Fruit fly (Drosophila melanogaster) whole organism, wandering third instar larva: ENCODE results near the gene nub.
A peak's percentile ranks its signal among the peaks of the same experiment; 100 is the strongest.

Experiments
- Abd-B ChIP-seq: fragments of >200 bp; optimal IDR thresholded peaks from 2 replicates; lab custom pipeline; 2017; ENCODE audit warnings: missing biosample characterization, missing genetic modification characterization
- CG32264 ChIP-seq: fragments of 200-800 bp; sonication (Bioruptor generic); optimal IDR thresholded peaks from 2 replicates; lab custom pipeline; 2016; ENCODE audit warnings: missing biosample characterization, missing genetic modification characterization
- CG9705 ChIP-seq: fragments of 200-800 bp; sonication (Bioruptor generic); optimal IDR thresholded peaks from 2 replicates; lab custom pipeline; 2018; ENCODE audit warnings: missing biosample characterization, mild to moderate bottlenecking, missing genetic modification characterization
- CrebA ChIP-seq: fragments of 200-800 bp; sonication (Bioruptor generic); optimal IDR thresholded peaks from 2 replicates; lab custom pipeline; 2016; ENCODE audit warnings: missing biosample characterization, mild to moderate bottlenecking, missing genetic modification characterization, borderline replicate concordance
- Dfd ChIP-seq: fragments of >200 bp; optimal IDR thresholded peaks from 2 replicates; lab custom pipeline; 2017; ENCODE audit warnings: missing biosample characterization, missing genetic modification characterization
- Dif ChIP-seq: fragments of 200-275, 200-300 bp; sonication (Bioruptor generic); optimal IDR thresholded peaks from 2 replicates; lab custom pipeline; 2018; ENCODE audit warnings: missing biosample characterization, missing genetic modification characterization; ENCODE audit not compliant: partially characterized antibody
- GATAd ChIP-seq: sonication (Bioruptor generic); optimal IDR thresholded peaks from 2 replicates; lab custom pipeline; 2016; ENCODE audit warnings: missing biosample characterization, missing genetic modification characterization
- HLH106 ChIP-seq: fragments of 200-800 bp; optimal IDR thresholded peaks from 3 replicates; lab custom pipeline; 2019; ENCODE audit warnings: missing biosample characterization, mild to moderate bottlenecking, missing genetic modification characterization, moderate library complexity
- Hnf4 ChIP-seq: fragments of 200-800 bp; sonication (Bioruptor generic); optimal IDR thresholded peaks from 2 replicates; lab custom pipeline; 2016; ENCODE audit warnings: missing biosample characterization, mild to moderate bottlenecking, missing genetic modification characterization
- Hr78 ChIP-seq: fragments of >200 bp; optimal IDR thresholded peaks from 2 replicates; lab custom pipeline; 2017; ENCODE audit warnings: missing biosample characterization, missing genetic modification characterization
- Hr83 ChIP-seq: fragments of 200-300 bp; sonication (Bioruptor generic); optimal IDR thresholded peaks from 2 replicates; lab custom pipeline; 2016; ENCODE audit warnings: missing biosample characterization, mild to moderate bottlenecking, missing genetic modification characterization, moderate library complexity; ENCODE audit not compliant: poor library complexity, severe bottlenecking
- Jra ChIP-seq: sonication (Bioruptor generic); optimal IDR thresholded peaks from 2 replicates; lab custom pipeline; 2016; ENCODE audit warnings: missing biosample characterization, missing genetic modification characterization
- Mio ChIP-seq: sonication (Bioruptor generic); optimal IDR thresholded peaks from 2 replicates; lab custom pipeline; 2016; ENCODE audit warnings: missing biosample characterization, missing genetic modification characterization
- N ChIP-seq: fragments of >200 bp; optimal IDR thresholded peaks from 2 replicates; lab custom pipeline; 2018; ENCODE audit warnings: missing biosample characterization, missing external identifiers, missing genetic modification characterization
- OdsH ChIP-seq: fragments of 200-800 bp; sonication (Bioruptor generic); optimal IDR thresholded peaks from 2 replicates; lab custom pipeline; 2016; ENCODE audit warnings: missing biosample characterization, mild to moderate bottlenecking, missing genetic modification characterization
- Rel ChIP-seq, 2 experiments: fragments of 200-800 bp; sonication (Bioruptor generic) in 1 of 2; optimal IDR thresholded peaks; 2 replicates in 1 of 2; 3 replicates in 1 of 2; lab custom pipeline; 2016 to 2019; ENCODE audit warnings: mild to moderate bottlenecking in 2 of 2, missing biosample characterization in 2 of 2, missing genetic modification characterization in 2 of 2, moderate library complexity in 1 of 2
- Sp1 ChIP-seq: fragments of 200-800 bp; sonication (Bioruptor generic); optimal IDR thresholded peaks from 3 replicates; lab custom pipeline; 2019; ENCODE audit warnings: missing biosample characterization, mild to moderate bottlenecking, missing genetic modification characterization, moderate library complexity
- Vsx2 ChIP-seq: fragments of 200-300, 225-300 bp; sonication (Bioruptor generic); optimal IDR thresholded peaks from 2 replicates; lab custom pipeline; 2018; ENCODE audit warnings: missing biosample characterization, missing genetic modification characterization; ENCODE audit not compliant: partially characterized antibody
- br ChIP-seq: fragments of 200-800 bp; sonication (Bioruptor generic); optimal IDR thresholded peaks from 2 replicates; lab custom pipeline; 2016; ENCODE audit warnings: missing biosample characterization, missing genetic modification characterization
- brk ChIP-seq: fragments of 200-800 bp; sonication (Bioruptor generic); optimal IDR thresholded peaks from 2 replicates; lab custom pipeline; 2016; ENCODE audit warnings: missing biosample characterization, mild to moderate bottlenecking, missing genetic modification characterization
- dl ChIP-seq, 2 experiments: fragments of 175-275, 200-275 bp in 1 of 2; fragments of 200-275 bp in 1 of 2; sonication (Bioruptor generic); optimal IDR thresholded peaks; lab custom pipeline; 2018; ENCODE audit warnings: mild to moderate bottlenecking in 2 of 2, missing biosample characterization in 2 of 2, missing genetic modification characterization in 2 of 2, moderate library complexity in 2 of 2; ENCODE audit not compliant: partially characterized antibody in 2 of 2, insufficient read depth in 1 of 2
- dmrt93B ChIP-seq: fragments of 200-800 bp; sonication (Bioruptor generic); optimal IDR thresholded peaks from 2 replicates; lab custom pipeline; 2018; ENCODE audit warnings: missing biosample characterization, mild to moderate bottlenecking, missing genetic modification characterization
- dsf ChIP-seq: sonication (Bioruptor generic); optimal IDR thresholded peaks from 2 replicates; lab custom pipeline; 2016; ENCODE audit warnings: missing biosample characterization, missing genetic modification characterization, borderline replicate concordance
- ey ChIP-seq: fragments of 200-800 bp; sonication (Bioruptor generic); optimal IDR thresholded peaks from 2 replicates; lab custom pipeline; 2016; ENCODE audit warnings: missing biosample characterization, missing genetic modification characterization
- foxo ChIP-seq, 2 experiments: fragments of 200-800 bp; sonication (Bioruptor generic); optimal IDR thresholded peaks; 2 replicates in 1 of 2; 3 replicates in 1 of 2; lab custom pipeline; 2016 to 2017; ENCODE audit warnings: missing biosample characterization in 2 of 2, missing genetic modification characterization in 2 of 2
- fru ChIP-seq: fragments of 200-800 bp; sonication (Bioruptor generic); optimal IDR thresholded peaks from 3 replicates; lab custom pipeline; 2016; ENCODE audit warnings: missing biosample characterization, mild to moderate bottlenecking, missing genetic modification characterization
- h ChIP-seq: fragments of 200-800 bp; sonication (Bioruptor generic); optimal IDR thresholded peaks from 3 replicates; lab custom pipeline; 2016; ENCODE audit warnings: missing biosample characterization, mild to moderate bottlenecking, missing genetic modification characterization
- jim ChIP-seq: fragments of 175-275, 200-325 bp; sonication (Bioruptor generic); optimal IDR thresholded peaks from 2 replicates; lab custom pipeline; 2016; ENCODE audit warnings: missing biosample characterization, mild to moderate bottlenecking, missing genetic modification characterization
- pan ChIP-seq: fragments of >200 bp; optimal IDR thresholded peaks from 2 replicates; lab custom pipeline; 2017
- psq ChIP-seq: fragments of 200-800 bp; sonication (Bioruptor generic); optimal IDR thresholded peaks from 3 replicates; lab custom pipeline; 2017; ENCODE audit warnings: missing biosample characterization, mild to moderate bottlenecking, missing genetic modification characterization, moderate library complexity
- rgr ChIP-seq: fragments of 200-800 bp; sonication (Bioruptor generic); optimal IDR thresholded peaks from 3 replicates; lab custom pipeline; 2016; ENCODE audit warnings: missing biosample characterization, mild to moderate bottlenecking, missing genetic modification characterization
- sv ChIP-seq: fragments of 200-800 bp; sonication (Bioruptor generic); optimal IDR thresholded peaks from 3 replicates; lab custom pipeline; 2016; ENCODE audit warnings: missing biosample characterization, missing genetic modification characterization
- tai ChIP-seq: sonication (Bioruptor generic); optimal IDR thresholded peaks from 2 replicates; lab custom pipeline; 2016; ENCODE audit warnings: missing biosample characterization, missing genetic modification characterization
- usp ChIP-seq: fragments of >200 bp; optimal IDR thresholded peaks from 2 replicates; lab custom pipeline; 2017; ENCODE audit warnings: missing biosample characterization, missing genetic modification characterization
- woc ChIP-seq: sonication (Bioruptor generic); optimal IDR thresholded peaks from 2 replicates; lab custom pipeline; 2016; ENCODE audit warnings: missing biosample characterization, mild to moderate bottlenecking, missing genetic modification characterization

Gene nub

dm6 chr2L:12587325-12587724 is at the start of gene nub:
Gene nub (plus strand): TSS chr2L:12587625.
- no peak for TF ChIP-seq Rel (GFP tag; optimal IDR thresholded peaks at IDR 0.05; lab: Kevin White, UChicago)
- no peak for TF ChIP-seq Rel (tag; optimal IDR thresholded peaks at IDR 0.05; lab: Kevin White, UChicago)
- TF ChIP-seq Abd-B, result no peak
- peak; percentile 6 for TF ChIP-seq psq (GFP tag; lab: Kevin White, UChicago)

dm6 chr2L:12539334-12539733 is 48.1 kb upstream of the nub start:
- TF ChIP-seq Hr83 (GFP tag; lab: Kevin White, UChicago) (no peak), rgr (GFP tag; lab: Kevin White, UChicago) (no peak), woc (GFP tag; lab: Kevin White, UChicago) (no peak), dmrt93B (GFP tag; lab: Kevin White, UChicago) (no peak), Dfd (GFP tag; lab: Kevin White, UChicago) (peak; percentile 93)

dm6 chr2L:12540246-12540645 is 47.2 kb upstream of the nub start:
- TF ChIP-seq Vsx2 (GFP tag; lab: Kevin White, UChicago) (no peak), jim (no peak), h (no peak), CG32264 (no peak), brk (no peak), GATAd (GFP tag; lab: Kevin White, UChicago) (no peak), CG9705 (GFP tag; lab: Kevin White, UChicago) (no peak), rgr (GFP tag; lab: Kevin White, UChicago) (no peak), br (GFP tag; lab: Kevin White, UChicago) (no peak)

DNA sequence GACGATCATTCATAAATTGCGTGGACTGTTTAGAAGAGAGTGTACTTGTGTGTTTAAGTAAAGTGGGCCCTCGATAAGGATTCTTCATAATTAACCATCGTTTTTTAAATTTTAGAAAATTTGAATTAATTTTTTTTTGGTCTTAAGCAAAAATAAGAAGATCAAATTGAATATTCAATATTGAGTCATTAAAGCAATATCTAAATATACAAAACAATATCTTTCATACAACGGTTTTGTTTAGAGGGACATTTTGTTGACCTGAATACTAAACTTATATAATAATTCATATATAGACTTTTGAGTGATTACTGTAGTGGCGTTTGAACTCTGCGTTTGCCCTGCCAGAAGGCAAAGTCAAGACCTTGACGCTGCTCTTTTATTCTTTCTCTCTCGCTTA is 45.4 kb upstream of the nub start:
- peak; percentile 72 for TF ChIP-seq rgr (GFP tag; lab: Kevin White, UChicago)
- peak; percentile 82 for TF ChIP-seq fru (GFP tag; lab: Kevin White, UChicago)
- TF ChIP-seq dl (GFP tag; optimal IDR thresholded peaks at IDR 0.05; lab: Kevin White, UChicago; ENCODE audit: insufficient read depth in 1 of 2, partially characterized antibody in 2 of 2), result no peak
- peak; percentile 82 for TF ChIP-seq HLH106 (tag; lab: Kevin White, UChicago)
- TF ChIP-seq sv (GFP tag; lab: Kevin White, UChicago), result no peak
- TF ChIP-seq CG32264, result peak; percentile 31
- peak; percentile 33 for TF ChIP-seq Hnf4 (GFP tag; lab: Kevin White, UChicago)
- peak; percentile 85 for TF ChIP-seq OdsH (GFP tag; lab: Kevin White, UChicago)
- no peak for TF ChIP-seq Mio (GFP tag; lab: Kevin White, UChicago)
- TF ChIP-seq Sp1 (GFP tag; lab: Kevin White, UChicago), result peak; percentile 81
- no peak for TF ChIP-seq CrebA
- TF ChIP-seq CG9705 (GFP tag; lab: Kevin White, UChicago), result peak; percentile 25
- TF ChIP-seq foxo (GFP tag; optimal IDR thresholded peaks at IDR 0.05; lab: Kevin White, UChicago), result peak in 1 of 2 experiments; percentile 87
- no peak for TF ChIP-seq Dif
- peak; percentile 70 for TF ChIP-seq psq (GFP tag; lab: Kevin White, UChicago)
- TF ChIP-seq Rel (GFP tag; optimal IDR thresholded peaks at IDR 0.05; lab: Kevin White, UChicago), result no peak
- TF ChIP-seq Rel (tag; optimal IDR thresholded peaks at IDR 0.05; lab: Kevin White, UChicago), result peak; percentile 54
- no peak for TF ChIP-seq Jra (GFP tag; lab: Kevin White, UChicago)
- peak; percentile 6 for TF ChIP-seq dmrt93B (GFP tag; lab: Kevin White, UChicago)
- peak; percentile 40 for TF ChIP-seq woc (GFP tag; lab: Kevin White, UChicago)
- TF ChIP-seq tai (GFP tag; lab: Kevin White, UChicago), result peak; percentile 0
- TF ChIP-seq br (GFP tag; lab: Kevin White, UChicago), result peak; percentile 55
- peak; percentile 81 for TF ChIP-seq h
- TF ChIP-seq ey (GFP tag; lab: Kevin White, UChicago), result peak; percentile 67
- peak; percentile 38 for TF ChIP-seq brk
- TF ChIP-seq, all 38 proteins: peak for 18

DNA sequence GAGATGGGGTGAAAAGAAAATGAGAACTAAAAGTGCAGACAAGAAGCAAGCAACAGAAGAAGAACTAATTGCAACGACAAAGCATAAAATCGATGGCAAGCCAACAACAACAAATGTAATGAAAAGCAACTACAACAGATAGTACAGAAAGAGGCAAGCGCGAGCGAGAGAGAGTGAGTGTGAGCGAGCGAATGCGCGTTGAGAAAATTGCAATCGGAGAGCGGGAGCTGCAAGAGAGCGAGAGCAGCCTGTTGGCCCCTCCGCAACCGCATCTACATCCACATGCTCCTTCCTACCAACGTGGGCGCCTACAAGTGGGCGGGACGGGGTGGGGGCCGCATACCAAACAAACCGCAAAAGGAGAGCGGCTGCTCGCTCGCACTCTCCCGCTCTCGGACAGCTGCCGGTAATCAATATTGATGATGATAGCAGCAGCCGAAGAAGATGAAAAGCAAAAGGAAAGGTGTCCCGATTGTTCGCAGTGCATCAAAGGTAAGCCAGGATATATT is 44.3 kb upstream of the nub start:
- no peak for TF ChIP-seq Jra (GFP tag; lab: Kevin White, UChicago)
- TF ChIP-seq jim, result peak; percentile 53
- TF ChIP-seq CG32264, result no peak
- TF ChIP-seq Dfd (GFP tag; lab: Kevin White, UChicago), result no peak
- no peak for TF ChIP-seq brk
- peak; percentile 91 for TF ChIP-seq psq (GFP tag; lab: Kevin White, UChicago)
- TF ChIP-seq dsf, result no peak
- TF ChIP-seq ey (GFP tag; lab: Kevin White, UChicago), result no peak
- TF ChIP-seq Hr78, result no peak
- no peak for TF ChIP-seq tai (GFP tag; lab: Kevin White, UChicago)
- TF ChIP-seq Vsx2 (GFP tag; lab: Kevin White, UChicago), result peak; percentile 93
- no peak for TF ChIP-seq CrebA
- TF ChIP-seq Hnf4 (GFP tag; lab: Kevin White, UChicago), result peak; percentile 44
- no peak for TF ChIP-seq usp (GFP tag; lab: Kevin White, UChicago)
- TF ChIP-seq dmrt93B (GFP tag; lab: Kevin White, UChicago), result no peak
- peak in 1 of 2 experiments; percentile 5 for TF ChIP-seq foxo (GFP tag; optimal IDR thresholded peaks at IDR 0.05; lab: Kevin White, UChicago)
- TF ChIP-seq pan (lab: Kevin White, UChicago), result no peak
- no peak for TF ChIP-seq Mio (GFP tag; lab: Kevin White, UChicago)
- TF ChIP-seq Dif, result peak; percentile 99
- no peak for TF ChIP-seq Abd-B
- no peak for TF ChIP-seq HLH106 (tag; lab: Kevin White, UChicago)
- no peak for TF ChIP-seq N (GFP tag; lab: Kevin White, UChicago)
- TF ChIP-seq woc (GFP tag; lab: Kevin White, UChicago), result no peak
- no peak for TF ChIP-seq sv (GFP tag; lab: Kevin White, UChicago)
- no peak for TF ChIP-seq br (GFP tag; lab: Kevin White, UChicago)
- TF ChIP-seq GATAd (GFP tag; lab: Kevin White, UChicago), result no peak
- TF ChIP-seq h, result peak; percentile 52
- peak; percentile 45 for TF ChIP-seq Hr83 (GFP tag; lab: Kevin White, UChicago)
- peak; percentile 22 for TF ChIP-seq fru (GFP tag; lab: Kevin White, UChicago)
- TF ChIP-seq OdsH (GFP tag; lab: Kevin White, UChicago), result peak; percentile 10
